Fruit fly (Drosophila melanogaster): Measurements from ENCODE around the gene Obp28a.

- no peak for TF ChIP-seq h (optimal IDR thresholded peaks at IDR 0.05)
- TF ChIP-seq psq (optimal IDR thresholded peaks at IDR 0.05): no peak
- no peak for TF ChIP-seq ttk (optimal IDR thresholded peaks at IDR 0.05)
- TF ChIP-seq Myc (optimal IDR thresholded peaks at IDR 0.05): no peak
- TF ChIP-seq insv (optimal IDR thresholded peaks at IDR 0.05): no peak
- no peak for TF ChIP-seq Sin3A (optimal IDR thresholded peaks at IDR 0.05)
Observed at dm6 chr2L:7466304-7466703, 30.9 kb downstream of the Obp28a start, which contains the start of gene CG6055.

Measured in Kc167 (cell line).